Worm (Caenorhabditis elegans): Measurements from ENCODE around the gene T11F9.22.
"Not testable (repeated sequence)": the region's sequence is repeated elsewhere in the genome, so short reads cannot be mapped to it uniquely, and the experiment has no call there.

The T11F9.22 gene

DNA sequence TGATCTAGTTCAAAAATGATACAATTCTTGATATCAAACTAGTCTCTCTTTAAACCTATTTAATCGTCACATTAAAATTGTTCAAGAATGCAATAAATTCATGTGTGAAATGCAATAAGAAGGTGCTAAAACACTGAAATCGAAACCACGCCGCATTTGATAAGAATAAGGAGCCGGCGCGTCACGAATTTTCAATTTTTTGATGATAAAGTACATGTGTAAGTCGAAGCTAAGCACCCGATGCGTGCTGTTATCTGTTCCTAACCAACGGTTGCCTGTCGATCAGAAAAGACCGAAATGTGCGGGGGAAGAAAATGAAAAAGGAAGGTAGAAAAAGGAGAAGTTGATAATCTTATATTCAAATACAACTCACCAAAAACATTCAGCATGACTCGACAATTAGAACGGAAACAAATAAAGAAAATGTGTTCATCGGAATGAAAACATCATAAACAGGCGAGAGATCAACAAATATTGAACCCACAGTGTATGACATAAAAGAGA lies 9.2 kb upstream of the T11F9.22 start, which contains the start of gene aat-6:
Gene aat-6 (minus strand): TSS at position 454 of the 504 bp plus-strand sequence.
- no peak for TF ChIP-seq cnd-1 (tag; optimal IDR thresholded peaks at IDR 0.05)
- no peak for TF ChIP-seq M03D4.4 (tag; optimal IDR thresholded peaks at IDR 0.05)
- TF ChIP-seq lin-13 (tag; optimal IDR thresholded peaks at IDR 0.05): no peak
- no peak for TF ChIP-seq tbx-8 (GFP tag; optimal IDR thresholded peaks at IDR 0.05)
- no peak for TF ChIP-seq hlh-1 (tag; optimal IDR thresholded peaks at IDR 0.05)
- TF ChIP-seq ham-2 (GFP tag; optimal IDR thresholded peaks at IDR 0.05): no peak
- TF ChIP-seq pha-4 (tag; optimal IDR thresholded peaks at IDR 0.05): no peak
- no peak for TF ChIP-seq nhr-76 (tag; optimal IDR thresholded peaks at IDR 0.05)
- no peak for TF ChIP-seq nhr-2 (tag; optimal IDR thresholded peaks at IDR 0.05)
- TF ChIP-seq unc-62 (GFP tag; optimal IDR thresholded peaks at IDR 0.05): no peak
- no peak for TF ChIP-seq ceh-83 (GFP tag; optimal IDR thresholded peaks at IDR 0.05)
- no peak for TF ChIP-seq elt-3 (tag; optimal IDR thresholded peaks at IDR 0.05)
- TF ChIP-seq ztf-11 (tag; optimal IDR thresholded peaks at IDR 0.05): no peak
- TF ChIP-seq blmp-1 (tag; optimal IDR thresholded peaks at IDR 0.05): no peak
- no peak for TF ChIP-seq lsy-2 (tag; optimal IDR thresholded peaks at IDR 0.05)
- TF ChIP-seq nhr-28 (tag; optimal IDR thresholded peaks at IDR 0.05): no peak
- no peak for TF ChIP-seq ces-1 (GFP tag; optimal IDR thresholded peaks at IDR 0.05)

DNA sequence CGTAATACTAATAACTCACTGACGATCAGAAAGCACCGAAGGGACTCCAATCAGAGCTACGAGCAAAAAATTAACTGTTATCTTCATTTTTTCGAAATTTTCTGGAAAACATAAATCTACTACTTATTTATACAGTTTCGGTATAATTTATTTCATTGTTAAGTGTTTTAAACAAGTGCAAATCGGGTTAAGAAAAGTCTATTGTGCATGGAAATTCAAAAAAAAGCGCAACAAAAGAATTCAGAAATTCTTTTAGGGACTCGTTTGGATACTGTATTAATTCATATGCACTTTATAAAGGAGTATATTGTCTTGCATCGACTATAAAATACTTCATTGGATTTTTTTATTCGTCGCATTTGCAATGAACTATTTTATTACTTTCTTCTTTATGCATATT lies 7.3 kb upstream of the T11F9.22 start, which contains the start of the genes nas-20 and nas-21:
Gene nas-20 (minus strand): TSS at position 101 of the 400 bp plus-strand sequence.
Gene nas-21 (plus strand): TSS at position 356 of the 400 bp plus-strand sequence.
- no peak for TF ChIP-seq nhr-12 (tag; optimal IDR thresholded peaks at IDR 0.05)
- TF ChIP-seq nhr-76 (tag; optimal IDR thresholded peaks at IDR 0.05): no peak
- TF ChIP-seq nhr-2 (tag; optimal IDR thresholded peaks at IDR 0.05): no peak
- no peak for TF ChIP-seq lin-13 (tag; optimal IDR thresholded peaks at IDR 0.05)
- no peak for TF ChIP-seq mab-5 (tag; optimal IDR thresholded peaks at IDR 0.05)
- no peak for TF ChIP-seq lin-32 (GFP tag; optimal IDR thresholded peaks at IDR 0.05)
- no peak for TF ChIP-seq snpc-4 (tag; optimal IDR thresholded peaks at IDR 0.05)
- TF ChIP-seq hlh-1 (tag; optimal IDR thresholded peaks at IDR 0.05): no peak
- TF ChIP-seq ceh-83 (GFP tag; optimal IDR thresholded peaks at IDR 0.05): no peak
- no peak for TF ChIP-seq ceh-43 (GFP tag; optimal IDR thresholded peaks at IDR 0.05)
- no peak for TF ChIP-seq cnd-1 (tag; optimal IDR thresholded peaks at IDR 0.05)
- TF ChIP-seq lsy-2 (tag; optimal IDR thresholded peaks at IDR 0.05): no peak
- no peak for TF ChIP-seq zip-8 (tag; optimal IDR thresholded peaks at IDR 0.05)
- TF ChIP-seq unc-120 (tag; optimal IDR thresholded peaks at IDR 0.05; ENCODE audit: poor library complexity, severe bottlenecking): no peak
- no peak for TF ChIP-seq sptf-1 (tag; optimal IDR thresholded peaks at IDR 0.05)
- TF ChIP-seq elt-3 (tag; optimal IDR thresholded peaks at IDR 0.05): no peak
- TF ChIP-seq tbx-8 (GFP tag; optimal IDR thresholded peaks at IDR 0.05): no peak
- no peak for TF ChIP-seq nhr-237 (tag; optimal IDR thresholded peaks at IDR 0.05)
- TF ChIP-seq unc-39 (tag; optimal IDR thresholded peaks at IDR 0.05): no peak

DNA sequence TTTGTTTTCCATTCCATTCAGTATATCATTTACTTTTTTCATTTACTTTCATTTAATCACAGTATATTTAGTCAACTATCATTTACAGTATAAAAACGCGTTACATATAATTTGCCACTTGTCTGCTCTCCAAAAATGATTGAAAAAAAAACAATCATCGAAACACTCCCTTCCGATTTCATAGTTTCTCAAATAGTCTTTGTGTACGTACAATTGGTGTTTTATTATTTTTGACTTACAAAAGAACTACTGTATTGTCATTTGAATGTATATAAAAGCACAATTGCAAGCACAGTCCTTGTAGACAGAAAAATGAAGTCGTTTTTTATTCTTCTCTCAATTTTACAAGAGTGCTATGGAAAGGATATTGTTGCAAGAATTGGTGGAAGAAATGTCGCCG lies 5.1 kb upstream of the T11F9.22 start, which contains the start of gene nas-22:
Gene nas-22 (plus strand): TSS at position 301 of the 400 bp plus-strand sequence.
- TF ChIP-seq blmp-1 (tag; optimal IDR thresholded peaks at IDR 0.05) (no peak), flh-1 (GFP tag; optimal IDR thresholded peaks at IDR 0.05) (no peak), mep-1 (tag; optimal IDR thresholded peaks at IDR 0.05) (no peak), elt-3 (tag; optimal IDR thresholded peaks at IDR 0.05) (no peak), ceh-83 (GFP tag; optimal IDR thresholded peaks at IDR 0.05) (no peak), M03D4.4 (tag; optimal IDR thresholded peaks at IDR 0.05) (no peak), zip-8 (tag; optimal IDR thresholded peaks at IDR 0.05) (no peak), mab-5 (tag; optimal IDR thresholded peaks at IDR 0.05) (no peak), lin-32 (GFP tag; optimal IDR thresholded peaks at IDR 0.05) (no peak), sem-2 (GFP tag; optimal IDR thresholded peaks at IDR 0.05) (no peak), cnd-1 (tag; optimal IDR thresholded peaks at IDR 0.05) (no peak), nhr-2 (tag; optimal IDR thresholded peaks at IDR 0.05) (no peak)

DNA sequence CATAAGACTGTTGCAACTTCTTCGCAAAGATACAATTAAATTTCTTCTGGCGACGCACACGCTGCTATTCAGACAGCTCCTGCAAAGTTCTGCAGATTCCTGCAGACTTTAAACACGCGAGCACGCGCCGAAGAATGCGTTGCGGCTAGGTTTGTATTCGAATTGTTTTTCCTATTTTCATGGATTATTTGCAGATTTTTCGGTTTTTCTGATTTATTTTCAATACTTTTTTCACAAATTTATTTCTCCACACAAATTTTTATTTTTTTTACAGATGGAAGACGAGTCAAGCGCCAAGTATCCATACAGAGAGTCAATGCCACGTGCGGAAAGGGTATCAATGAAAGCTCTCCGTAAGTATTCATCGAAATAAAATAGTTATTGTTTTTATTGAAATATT lies 3.9 kb upstream of the T11F9.22 start, which contains the start of gene T11F9.7:
Gene T11F9.7 (plus strand): TSS at position 301 of the 400 bp plus-strand sequence.
- not testable (repeated sequence) for TF ChIP-seq ztf-11 (tag; optimal IDR thresholded peaks at IDR 0.05); elt-3 (tag; optimal IDR thresholded peaks at IDR 0.05); ceh-43 (GFP tag; optimal IDR thresholded peaks at IDR 0.05)

DNA sequence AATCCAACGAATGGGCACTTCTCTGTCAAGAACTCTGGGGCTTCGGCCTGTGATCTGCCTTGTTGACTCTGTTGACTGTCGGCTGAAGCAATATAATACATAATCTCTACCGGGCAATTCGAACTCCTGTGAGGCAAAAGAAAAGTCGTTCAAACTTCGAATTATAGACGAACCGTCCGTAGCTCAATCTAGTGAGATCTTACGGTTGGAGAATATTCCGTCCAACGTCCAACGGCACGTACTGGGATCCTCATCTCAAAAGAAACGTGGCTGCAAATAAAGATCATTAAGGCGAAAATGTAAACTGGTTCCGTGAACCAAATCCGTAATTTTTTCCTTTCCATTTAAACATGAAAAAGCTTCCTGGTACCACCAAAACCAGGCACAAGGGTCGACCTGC lies 1.2 kb downstream of the T11F9.22 start, which contains the start of gene T11F9.14:
Gene T11F9.14 (minus strand): TSS at position 101 of the 400 bp plus-strand sequence.
- TF ChIP-seq mls-2 (tag; optimal IDR thresholded peaks at IDR 0.05); nhr-237 (tag; optimal IDR thresholded peaks at IDR 0.05); ham-2 (GFP tag; optimal IDR thresholded peaks at IDR 0.05): not testable (repeated sequence)

Measured in whole organism, mixed stage, embryonic.